Worm (Caenorhabditis elegans) whole organism, L1 larva: ENCODE measurements around the gene kup-1.

Experiments
- ama-1 ChIP-seq: fragments of 150-350 bp; optimal IDR thresholded peaks from 2 replicates; lab custom pipeline; 2014
- ceh-63 ChIP-seq: fragments of 200-800 bp; sonication (Bioruptor generic); optimal IDR thresholded peaks from 2 replicates; lab custom pipeline; 2018; ENCODE audit warnings: mild to moderate bottlenecking, missing genetic modification characterization, missing compliant biosample characterization
- elt-2 ChIP-seq: sonication (generic microtip); optimal IDR thresholded peaks from 2 replicates; lab custom pipeline; 2016; ENCODE audit warnings: missing genetic modification characterization, mild to moderate bottlenecking, inconsistent platforms, missing compliant biosample characterization, missing genetic modification reagents
- hpl-2 ChIP-seq: fragments of 150-350 bp; optimal IDR thresholded peaks from 2 replicates; lab custom pipeline; 2014; ENCODE audit warnings: missing biosample characterization, missing genetic modification reagents, missing genetic modification characterization
- lin-14 ChIP-seq: fragments of 200-800 bp; sonication (Bioruptor generic); optimal IDR thresholded peaks from 2 replicates; lab custom pipeline; 2018; ENCODE audit warnings: mild to moderate bottlenecking, missing genetic modification characterization, moderate library complexity, missing compliant biosample characterization
- nhr-28 ChIP-seq: fragments of 150-350 bp; optimal IDR thresholded peaks from 2 replicates; lab custom pipeline; 2014; ENCODE audit warnings: missing biosample characterization, missing genetic modification characterization
- unc-86 ChIP-seq: sonication (generic microtip); optimal IDR thresholded peaks from 2 replicates; lab custom pipeline; 2016; ENCODE audit warnings: missing genetic modification characterization, missing compliant biosample characterization

ce11 chrV:12024273-12024672 lies 16.4 kb downstream of the kup-1 start:
- TF ChIP-seq unc-86 (tag; lab: Kevin White, UChicago) (peak; percentile 67), elt-2 (tag; lab: Kevin White, UChicago) (no peak), ama-1 (lab: Kevin White, UChicago) (no peak), ceh-63 (GFP tag; lab: Kevin White, UChicago) (peak; percentile 82), nhr-28 (tag; lab: Kevin White, UChicago) (no peak), lin-14 (peak; percentile 88), hpl-2 (GFP tag; lab: Kevin White, UChicago) (no peak)
